Worm (Caenorhabditis elegans) whole organism, early embryonic: ENCODE measurements around the gene aqp-10.

Experiments used
- B0310.2 ChIP-seq: sonication (generic microtip); optimal IDR thresholded peaks from 2 replicates; lab custom pipeline; 2016; ENCODE audit warnings: mild to moderate bottlenecking, missing genetic modification characterization, missing compliant biosample characterization
- F13C5.2 ChIP-seq: sonication (generic microtip); optimal IDR thresholded peaks from 2 replicates; lab custom pipeline; 2017; ENCODE audit warnings: mild to moderate bottlenecking, missing genetic modification characterization, inconsistent platforms, missing compliant biosample characterization
- aly-1 ChIP-seq: sonication (generic microtip); optimal IDR thresholded peaks from 2 replicates; lab custom pipeline; 2016; ENCODE audit warnings: missing genetic modification characterization, missing compliant biosample characterization
- ama-1 ChIP-seq: fragments of 150-350 bp; optimal IDR thresholded peaks from 2 replicates; lab custom pipeline; 2014
- ceh-13 ChIP-seq: fragments of 200-800 bp; sonication (Bioruptor generic); optimal IDR thresholded peaks from 2 replicates; lab custom pipeline; 2018; ENCODE audit warnings: mild to moderate bottlenecking, missing genetic modification characterization, missing compliant biosample characterization
- ceh-36 ChIP-seq: sonication (generic microtip); optimal IDR thresholded peaks from 2 replicates; lab custom pipeline; 2016; ENCODE audit warnings: missing genetic modification characterization, inconsistent platforms, missing compliant biosample characterization
- ets-7 ChIP-seq: sonication (generic microtip); optimal IDR thresholded peaks from 2 replicates; lab custom pipeline; 2016; ENCODE audit warnings: missing genotype, missing genetic modification characterization, missing compliant biosample characterization
- flt-1 ChIP-seq: fragments of 200-800 bp; sonication (Bioruptor generic); IDR thresholded peaks from 2 replicates; pipeline ENCODE4 v1.3.6; 2022; ENCODE audit warnings: missing genetic modification characterization, missing compliant biosample characterization
- hmbx-1 ChIP-seq: sonication (generic microtip); optimal IDR thresholded peaks from 2 replicates; lab custom pipeline; 2016; ENCODE audit warnings: mild to moderate bottlenecking, missing genetic modification characterization, missing compliant biosample characterization
- hmg-4 ChIP-seq: fragments of 200-800 bp; sonication (Bioruptor generic); optimal IDR thresholded peaks from 2 replicates; lab custom pipeline; 2018; ENCODE audit warnings: mild to moderate bottlenecking, missing genetic modification characterization, missing compliant biosample characterization
- hnd-1 ChIP-seq: sonication (generic microtip); optimal IDR thresholded peaks from 2 replicates; lab custom pipeline; 2016; ENCODE audit warnings: missing genetic modification characterization, missing compliant biosample characterization
- pes-1 ChIP-seq: fragments of 200-800 bp; sonication (Bioruptor generic); IDR thresholded peaks from 2 replicates; pipeline ENCODE4 v1.3.6; 2022; ENCODE audit warnings: missing genetic modification reagents, missing genetic modification characterization, missing compliant biosample characterization
- scrt-1 ChIP-seq: fragments of 200-800 bp; sonication (Bioruptor generic); IDR thresholded peaks from 2 replicates; pipeline ENCODE4 v1.3.6; 2022; ENCODE audit warnings: missing genetic modification characterization, missing compliant biosample characterization
- sea-1 ChIP-seq: fragments of 200-800 bp; sonication (Bioruptor generic); conservative IDR thresholded peaks from 2 replicates; pipeline ENCODE4 v1.3.6; 2022; ENCODE audit warnings: missing genetic modification characterization, missing compliant biosample characterization
- tbx-11 ChIP-seq: fragments of 200-800 bp; sonication (Bioruptor generic); IDR thresholded peaks from 2 replicates; pipeline ENCODE4 v1.3.6; 2022; ENCODE audit warnings: missing genetic modification characterization, missing compliant biosample characterization
- tbx-37 ChIP-seq: fragments of 200-800 bp; sonication (Bioruptor generic); conservative IDR thresholded peaks from 2 replicates; pipeline ENCODE4 v1.3.6; 2022; ENCODE audit warnings: missing genetic modification reagents, missing genetic modification characterization, missing compliant biosample characterization
- tra-4 ChIP-seq: sonication (generic microtip); optimal IDR thresholded peaks from 2 replicates; lab custom pipeline; 2017; ENCODE audit warnings: missing genetic modification characterization, missing compliant biosample characterization

Gene aqp-10

DNA sequence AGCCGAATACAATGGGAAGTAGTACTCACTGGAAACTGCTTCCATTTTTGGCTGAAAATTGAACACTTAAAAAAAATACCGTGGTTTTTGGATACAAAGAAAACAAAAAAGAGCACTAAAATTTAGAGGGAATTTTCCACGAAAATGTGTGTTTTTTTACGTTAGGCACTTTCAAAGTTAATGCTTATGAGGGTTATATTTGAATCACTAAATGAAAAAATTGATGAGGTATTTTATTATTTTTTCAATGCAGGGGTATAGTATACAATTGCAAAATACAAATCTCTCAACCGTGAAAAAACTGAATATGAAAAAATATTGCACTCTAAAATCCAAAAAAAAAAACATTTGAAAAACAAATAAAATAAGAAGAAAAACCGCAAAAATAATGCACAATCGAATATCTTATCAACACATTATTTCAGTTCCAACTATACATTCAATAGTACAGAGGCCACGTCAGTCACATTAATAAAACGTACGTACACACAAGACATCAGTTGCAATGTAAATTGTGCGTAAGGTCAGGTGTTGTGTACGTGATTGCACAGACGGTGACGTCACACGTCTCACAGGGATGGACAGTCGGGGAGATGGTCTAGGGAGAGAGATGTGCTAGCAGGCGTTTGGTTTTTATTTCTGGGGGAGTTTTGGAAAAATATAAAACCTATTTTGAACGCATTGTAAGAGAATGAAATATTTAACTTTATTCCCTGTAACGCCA lies at the start of gene aqp-10:
TSS of gene aqp-10 (minus strand) at position 51 of the 724 bp plus-strand sequence.
- TF ChIP-seq hmg-4 (GFP tag; lab: Kevin White, UChicago), result no peak
- TF ChIP-seq hmbx-1, result no peak
- TF ChIP-seq tbx-11 (GFP tag; lab: Robert Waterston, UW), result no peak
- TF ChIP-seq scrt-1, result no peak
- TF ChIP-seq flt-1 (GFP tag; lab: Robert Waterston, UW), result no peak
- TF ChIP-seq ceh-36, result no peak
- TF ChIP-seq pes-1 (GFP tag; lab: Robert Waterston, UW), result no peak
- no peak for TF ChIP-seq ets-7
- TF ChIP-seq F13C5.2 (tag; lab: Kevin White, UChicago), result no peak
- no peak for TF ChIP-seq aly-1 (tag; lab: Kevin White, UChicago)
- no peak for TF ChIP-seq ceh-13
- no peak for TF ChIP-seq ama-1 (lab: Kevin White, UChicago)

DNA sequence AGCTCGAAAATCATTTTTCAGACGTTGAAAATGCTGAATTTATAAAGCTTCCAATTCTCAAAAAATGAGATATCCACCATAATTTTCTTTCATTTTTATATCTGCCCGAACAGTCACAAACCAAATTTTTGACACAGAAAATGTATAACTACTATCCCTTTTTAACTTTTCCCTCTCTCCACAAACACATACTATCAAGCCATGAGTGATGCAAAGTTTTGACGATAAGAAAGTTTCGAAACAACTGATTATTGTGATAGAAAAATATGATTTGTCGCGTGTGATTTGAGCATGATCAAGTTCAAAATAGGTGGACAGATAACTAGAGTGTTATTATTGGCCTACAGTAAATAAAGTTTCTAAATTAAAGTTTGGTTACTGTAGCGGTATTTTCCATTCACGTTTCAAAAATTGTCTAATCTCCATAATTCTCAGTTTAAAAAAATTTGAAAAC lies 37.9 kb upstream of the aqp-10 start, which contains the start of gene cyp-13A8:
TSS of gene cyp-13A8 (minus strand) at position 51 of the 454 bp plus-strand sequence.
- TF ChIP-seq B0310.2 (tag; lab: Kevin White, UChicago) (no peak), hmbx-1 (no peak)

DNA sequence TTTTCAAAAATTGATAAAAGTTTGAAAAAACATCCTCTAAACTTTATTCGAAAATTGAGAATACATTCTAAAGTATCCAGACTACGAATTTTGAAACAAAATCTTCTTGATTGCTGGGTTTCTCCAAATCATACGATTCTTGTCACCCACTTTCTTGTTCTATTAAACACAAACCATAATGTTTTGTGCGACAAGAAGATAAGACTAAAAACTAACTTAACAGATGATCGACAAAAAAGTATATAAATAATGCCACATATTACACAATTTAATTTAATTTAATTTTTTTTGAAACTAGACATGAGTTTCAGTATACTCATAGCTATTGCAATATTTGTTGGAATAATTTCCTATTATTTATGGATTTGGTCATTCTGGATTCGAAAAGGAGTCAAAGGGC lies 33.7 kb upstream of the aqp-10 start, which contains the start of gene cyp-13A7:
TSS of gene cyp-13A7 (plus strand) at position 301 of the 400 bp plus-strand sequence.
- no peak for TF ChIP-seq ceh-13
- TF ChIP-seq sea-1 (GFP tag; lab: Robert Waterston, UW), result no peak
- TF ChIP-seq tbx-11 (GFP tag; lab: Robert Waterston, UW), result no peak
- no peak for TF ChIP-seq ama-1 (lab: Kevin White, UChicago)
- TF ChIP-seq aly-1 (tag; lab: Kevin White, UChicago), result no peak
- TF ChIP-seq F13C5.2 (tag; lab: Kevin White, UChicago), result no peak

DNA sequence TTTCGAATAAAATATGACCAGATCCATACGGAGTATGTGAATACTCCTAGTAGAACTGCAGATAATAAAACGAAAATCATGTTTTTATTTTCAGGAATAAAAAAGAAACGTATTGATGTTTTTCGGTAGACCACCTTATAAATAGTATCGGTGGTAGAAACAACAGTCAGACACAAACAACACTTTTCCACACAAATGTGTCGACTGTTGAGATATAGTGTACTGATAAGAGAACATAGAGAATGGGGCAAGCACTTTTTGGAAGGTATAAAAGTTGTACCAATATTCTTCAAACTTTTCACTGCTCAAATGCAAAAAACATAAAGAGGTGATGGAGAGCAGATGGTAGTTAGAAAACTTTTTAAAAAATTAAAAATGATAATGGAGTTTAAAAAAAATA lies 33.0 kb upstream of the aqp-10 start, which contains the start of gene cyp-13A6:
TSS of gene cyp-13A6 (minus strand) at position 180 of the 400 bp plus-strand sequence.
- no peak for TF ChIP-seq aly-1 (tag; lab: Kevin White, UChicago)
- TF ChIP-seq hnd-1 (tag; lab: Kevin White, UChicago), result no peak
- TF ChIP-seq B0310.2 (tag; lab: Kevin White, UChicago), result no peak
- TF ChIP-seq tbx-37, result no peak
- TF ChIP-seq hmbx-1, result no peak
- no peak for TF ChIP-seq ama-1 (lab: Kevin White, UChicago)
- no peak for TF ChIP-seq flt-1 (GFP tag; lab: Robert Waterston, UW)
- no peak for TF ChIP-seq ets-7
- TF ChIP-seq pes-1 (GFP tag; lab: Robert Waterston, UW), result no peak
- no peak for TF ChIP-seq scrt-1
- no peak for TF ChIP-seq tra-4

DNA sequence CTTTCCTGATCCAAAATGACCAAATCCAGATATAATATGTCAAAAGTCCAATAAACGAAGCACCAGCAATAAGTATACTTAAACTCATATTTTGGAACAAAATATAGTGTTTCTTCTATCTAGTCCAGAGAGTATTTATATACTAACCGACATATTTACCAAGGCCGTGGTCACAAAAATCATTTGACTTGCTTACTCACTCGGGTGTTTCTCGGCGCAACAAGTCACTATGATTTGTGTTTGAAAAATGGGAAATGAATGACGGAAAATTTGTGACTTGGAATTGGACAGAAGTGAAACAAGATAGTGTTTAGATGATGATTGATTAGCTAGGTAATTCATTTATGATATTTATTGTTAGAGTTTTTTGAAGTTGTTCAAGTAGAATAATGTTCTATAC lies 30.6 kb upstream of the aqp-10 start, which contains the start of gene cyp-13A5:
TSS of gene cyp-13A5 (minus strand) at position 112 of the 400 bp plus-strand sequence.
- no peak for TF ChIP-seq F13C5.2 (tag; lab: Kevin White, UChicago)
- TF ChIP-seq hmbx-1, result no peak
- TF ChIP-seq hmg-4 (GFP tag; lab: Kevin White, UChicago), result no peak

DNA sequence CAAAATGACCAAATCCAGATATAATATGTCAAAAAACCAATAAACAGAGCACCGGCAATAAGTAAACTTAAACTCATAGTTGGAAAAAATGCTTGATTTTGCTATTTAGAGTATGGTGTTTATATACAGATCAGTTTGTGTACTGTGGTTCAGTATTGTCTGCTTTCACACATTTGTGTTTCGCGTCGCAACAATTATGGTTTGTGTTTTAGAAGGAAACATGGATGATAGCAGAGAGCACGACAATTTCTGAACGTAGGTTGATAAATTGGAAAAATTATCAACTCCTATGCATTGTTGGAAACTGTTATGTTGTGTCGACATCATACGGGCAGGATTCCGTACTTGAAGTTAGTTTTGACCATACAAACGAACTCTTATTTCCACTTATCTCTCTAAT lies 28.0 kb upstream of the aqp-10 start, which contains the start of gene cyp-13A4:
TSS of gene cyp-13A4 (minus strand) at position 77 of the 400 bp plus-strand sequence.
- TF ChIP-seq ceh-36, result no peak

DNA sequence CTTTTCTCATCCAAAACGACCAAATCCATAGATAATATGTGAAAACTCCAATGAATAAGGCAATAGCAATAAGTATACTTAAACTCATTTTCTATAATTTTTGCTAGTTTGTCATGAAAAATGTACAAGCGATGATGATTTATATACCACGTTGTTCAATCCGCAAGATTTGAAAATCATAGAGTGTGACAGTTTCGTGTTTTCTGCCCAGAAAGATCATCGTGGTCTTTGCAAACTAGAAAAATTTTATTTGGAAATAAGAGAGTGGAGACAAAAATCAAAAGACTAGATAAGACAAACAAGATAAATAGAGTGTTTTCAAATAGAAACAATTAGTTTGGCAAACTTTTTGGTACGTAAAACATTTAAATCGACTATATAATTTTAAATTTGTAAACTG lies 23.6 kb upstream of the aqp-10 start, which contains the start of gene cyp-13A3:
TSS of gene cyp-13A3 (minus strand) at position 101 of the 400 bp plus-strand sequence.
- TF ChIP-seq F13C5.2 (tag; lab: Kevin White, UChicago), result no peak
- no peak for TF ChIP-seq pes-1 (GFP tag; lab: Robert Waterston, UW)
- TF ChIP-seq tbx-11 (GFP tag; lab: Robert Waterston, UW), result no peak
- no peak for TF ChIP-seq ceh-13
- TF ChIP-seq hnd-1 (tag; lab: Kevin White, UChicago), result no peak
- TF ChIP-seq flt-1 (GFP tag; lab: Robert Waterston, UW), result no peak
- TF ChIP-seq ama-1 (lab: Kevin White, UChicago), result no peak
- TF ChIP-seq ceh-36, result no peak
- no peak for TF ChIP-seq tbx-37
- TF ChIP-seq scrt-1, result no peak
- TF ChIP-seq hmg-4 (GFP tag; lab: Kevin White, UChicago), result no peak
- no peak for TF ChIP-seq aly-1 (tag; lab: Kevin White, UChicago)
- TF ChIP-seq hmbx-1, result no peak
- TF ChIP-seq sea-1 (GFP tag; lab: Robert Waterston, UW), result no peak

DNA sequence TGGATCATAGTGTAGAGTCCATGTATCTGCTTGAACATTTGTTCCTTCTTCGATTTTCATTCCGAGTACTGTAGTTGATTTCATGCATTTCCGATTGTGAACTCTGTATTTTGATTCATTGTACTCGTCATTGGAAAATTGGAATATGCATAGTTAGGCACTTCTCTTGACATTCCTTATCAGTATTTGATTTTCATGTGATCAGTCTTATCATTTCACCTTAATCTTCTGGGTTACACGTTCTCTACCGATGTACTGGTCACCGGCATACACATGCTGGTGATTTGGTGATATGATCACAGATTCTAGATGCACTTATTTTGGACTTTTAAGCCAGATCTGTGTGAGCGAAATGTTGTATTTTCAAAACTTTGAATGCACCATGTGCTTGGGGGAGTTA lies 21.5 kb upstream of the aqp-10 start:
- TF ChIP-seq pes-1 (GFP tag; lab: Robert Waterston, UW) (no peak), F13C5.2 (tag; lab: Kevin White, UChicago) (no peak), hmbx-1 (no peak), tra-4 (no peak), flt-1 (GFP tag; lab: Robert Waterston, UW) (no peak), hnd-1 (tag; lab: Kevin White, UChicago) (no peak), hmg-4 (GFP tag; lab: Kevin White, UChicago) (no peak), sea-1 (GFP tag; lab: Robert Waterston, UW) (no peak), B0310.2 (tag; lab: Kevin White, UChicago) (no peak), scrt-1 (no peak), tbx-11 (GFP tag; lab: Robert Waterston, UW) (no peak)
